Fruit fly (Drosophila melanogaster) S2 (cell line): ENCODE results near the gene CG1394.

ENCODE experiments used
- CG8478 ChIP-seq: fragments of >200 bp; optimal IDR thresholded peaks from 2 replicates; lab custom pipeline; 2018
- CTCF ChIP-seq, 2 experiments: fragments of >200 bp; optimal IDR thresholded peaks; 2 replicates each; lab custom pipeline; 2018

- TF ChIP-seq CG8478 (lab: Kevin White, UChicago) = no peak
- no peak for TF ChIP-seq CTCF (optimal IDR thresholded peaks at IDR 0.05; lab: Kevin White, UChicago)
Measured at dm6 chrX:11124749-11125508, 45.5 kb downstream of the CG1394 start, which contains the start of gene Rpt3.
